Fruit fly (Drosophila melanogaster) whole organism, adult: ENCODE measurements around the gene x16.

Experiments
- CG11617 ChIP-seq: fragments of 200-800 bp; sonication (Bioruptor generic); optimal IDR thresholded peaks from 2 replicates; lab custom pipeline; 2017; ENCODE audit warnings: mild to moderate bottlenecking, missing biosample characterization, missing genetic modification reagents, missing genetic modification characterization
- CG12768 ChIP-seq: fragments of 200-800 bp; sonication (Bioruptor generic); optimal IDR thresholded peaks from 2 replicates; lab custom pipeline; 2017; ENCODE audit warnings: missing biosample characterization, missing genetic modification characterization, mild to moderate bottlenecking, moderate library complexity, missing genetic modification reagents
- CG14711 ChIP-seq: fragments of 200-800 bp; sonication (Bioruptor generic); optimal IDR thresholded peaks from 2 replicates; lab custom pipeline; 2018; ENCODE audit warnings: missing biosample characterization, mild to moderate bottlenecking, missing genetic modification characterization, moderate library complexity
- CG1620 ChIP-seq: fragments of 200-800 bp; sonication (Bioruptor generic); optimal IDR thresholded peaks from 2 replicates; lab custom pipeline; 2016; ENCODE audit warnings: missing biosample characterization, missing genetic modification characterization
- CG33017 ChIP-seq: fragments of 200-800 bp; sonication (Bioruptor generic); optimal IDR thresholded peaks from 2 replicates; lab custom pipeline; 2018; ENCODE audit warnings: missing biosample characterization, mild to moderate bottlenecking, missing genetic modification characterization, moderate library complexity
- CG5204 ChIP-seq: fragments of 200-800 bp; sonication (Bioruptor generic); optimal IDR thresholded peaks from 2 replicates; lab custom pipeline; 2016; ENCODE audit warnings: missing biosample characterization, missing genetic modification characterization
- CG7045 ChIP-seq: fragments of 200-800 bp; sonication (Bioruptor generic); optimal IDR thresholded peaks from 2 replicates; lab custom pipeline; 2017; ENCODE audit warnings: missing biosample characterization, mild to moderate bottlenecking, missing genetic modification characterization
- CG7101 ChIP-seq: fragments of 200-800 bp; sonication (Bioruptor generic); optimal IDR thresholded peaks from 2 replicates; lab custom pipeline; 2018; ENCODE audit warnings: missing biosample characterization, mild to moderate bottlenecking, missing genetic modification characterization, moderate library complexity
- Clk ChIP-seq: fragments of 200-800 bp; sonication (Bioruptor generic); optimal IDR thresholded peaks from 2 replicates; lab custom pipeline; 2017; ENCODE audit warnings: missing biosample characterization, missing genetic modification characterization
- Crg-1 ChIP-seq: fragments of 200-800 bp; sonication (Bioruptor generic); optimal IDR thresholded peaks from 2 replicates; lab custom pipeline; 2016; ENCODE audit warnings: missing biosample characterization, missing genetic modification characterization
- Hr96 ChIP-seq: fragments of 200-800 bp; sonication (Bioruptor generic); optimal IDR thresholded peaks from 2 replicates; lab custom pipeline; 2016; ENCODE audit warnings: missing biosample characterization, missing genetic modification characterization
- Mnt ChIP-seq: fragments of 200-800 bp; sonication (Bioruptor generic); optimal IDR thresholded peaks from 2 replicates; lab custom pipeline; 2016; ENCODE audit warnings: missing biosample characterization, mild to moderate bottlenecking, missing genetic modification characterization
- bab1 ChIP-seq: fragments of 200-800 bp; sonication (Bioruptor generic); optimal IDR thresholded peaks from 3 replicates; lab custom pipeline; 2019; ENCODE audit warnings: missing biosample characterization, mild to moderate bottlenecking, missing genetic modification characterization, moderate library complexity
- cic ChIP-seq: fragments of 200-800 bp; sonication (Bioruptor generic); optimal IDR thresholded peaks from 2 replicates; lab custom pipeline; 2017; ENCODE audit warnings: missing biosample characterization, mild to moderate bottlenecking, missing genetic modification characterization, moderate library complexity
- cnc ChIP-seq, 2 experiments: fragments of >200 bp; optimal IDR thresholded peaks; 2 replicates each; lab custom pipeline; 2017
- kay ChIP-seq: fragments of 200-800 bp; sonication (Bioruptor generic); peaks from one replicate; lab custom pipeline; 2016; ENCODE audit warnings: missing biosample characterization, missing genetic modification characterization, borderline replicate concordance
- ovo ChIP-seq: fragments of 200-800 bp; sonication (Bioruptor generic); optimal IDR thresholded peaks from 2 replicates; lab custom pipeline; 2016; ENCODE audit warnings: missing biosample characterization, missing genetic modification characterization
- pad ChIP-seq: fragments of 200-800 bp; sonication (Bioruptor generic); optimal IDR thresholded peaks from 3 replicates; lab custom pipeline; 2017; ENCODE audit warnings: missing biosample characterization, missing genetic modification characterization, mild to moderate bottlenecking, moderate library complexity, missing genetic modification reagents
- tj ChIP-seq: fragments of 200-800 bp; sonication (Bioruptor generic); optimal IDR thresholded peaks from 3 replicates; lab custom pipeline; 2017; ENCODE audit warnings: missing biosample characterization, mild to moderate bottlenecking, missing genetic modification characterization, moderate library complexity
- toe ChIP-seq: fragments of 200-800 bp; sonication (Bioruptor generic); optimal IDR thresholded peaks from 2 replicates; lab custom pipeline; 2016; ENCODE audit warnings: missing biosample characterization, missing genetic modification characterization

Gene x16

DNA sequence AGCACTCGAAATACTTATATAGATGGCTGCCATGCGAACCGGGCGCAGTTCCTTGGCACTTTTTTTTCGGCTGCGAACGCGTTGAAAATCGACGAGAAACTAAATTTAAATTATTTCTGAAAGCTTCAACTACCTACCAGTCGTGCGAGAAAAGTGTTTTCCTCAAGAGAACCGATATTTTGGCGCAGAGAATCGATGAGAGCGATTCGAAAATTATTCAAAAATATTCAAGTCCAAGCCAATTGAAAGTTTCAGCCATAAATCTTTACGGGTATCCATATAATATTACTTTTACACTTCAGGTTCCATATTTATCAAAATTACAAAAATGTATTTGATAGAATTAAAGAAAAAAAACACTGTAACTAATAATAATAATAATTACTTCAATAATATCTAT, 22.7 kb upstream of the x16 start, which contains the start of gene CG18304:
Gene CG18304 (minus strand): TSS at position 101 of the 400 bp plus-strand sequence.
- TF ChIP-seq CG33017, result no peak
- no peak for TF ChIP-seq CG11617 (GFP tag; lab: Kevin White, UChicago)
- TF ChIP-seq Mnt, result no peak
- TF ChIP-seq CG7045 (GFP tag; lab: Kevin White, UChicago), result no peak
- no peak for TF ChIP-seq tj
- no peak for TF ChIP-seq CG14711 (tag; lab: Kevin White, UChicago)
- TF ChIP-seq CG12768, result no peak
- no peak for TF ChIP-seq cic (GFP tag; lab: Kevin White, UChicago)
- no peak for TF ChIP-seq bab1 (GFP tag; lab: Kevin White, UChicago)
- TF ChIP-seq cnc (optimal IDR thresholded peaks at IDR 0.05; lab: Kevin White, UChicago), result no peak
- TF ChIP-seq CG5204, result no peak
- TF ChIP-seq pad (GFP tag; lab: Kevin White, UChicago), result no peak
- no peak for TF ChIP-seq CG1620 (GFP tag; lab: Kevin White, UChicago)
- no peak for TF ChIP-seq toe (GFP tag; lab: Kevin White, UChicago)
- no peak for TF ChIP-seq CG7101 (tag; lab: Kevin White, UChicago)

- TF ChIP-seq CG1620 (GFP tag; lab: Kevin White, UChicago) (no peak), CG33017 (no peak), CG14711 (tag; lab: Kevin White, UChicago) (no peak), Mnt (no peak), CG11617 (GFP tag; lab: Kevin White, UChicago) (peak; percentile 57), kay (GFP tag; lab: Kevin White, UChicago) (no peak), bab1 (GFP tag; lab: Kevin White, UChicago) (no peak)
These were observed 21.7 kb upstream of the x16 start for dm6 chr2L:6941731-6942130.

DNA sequence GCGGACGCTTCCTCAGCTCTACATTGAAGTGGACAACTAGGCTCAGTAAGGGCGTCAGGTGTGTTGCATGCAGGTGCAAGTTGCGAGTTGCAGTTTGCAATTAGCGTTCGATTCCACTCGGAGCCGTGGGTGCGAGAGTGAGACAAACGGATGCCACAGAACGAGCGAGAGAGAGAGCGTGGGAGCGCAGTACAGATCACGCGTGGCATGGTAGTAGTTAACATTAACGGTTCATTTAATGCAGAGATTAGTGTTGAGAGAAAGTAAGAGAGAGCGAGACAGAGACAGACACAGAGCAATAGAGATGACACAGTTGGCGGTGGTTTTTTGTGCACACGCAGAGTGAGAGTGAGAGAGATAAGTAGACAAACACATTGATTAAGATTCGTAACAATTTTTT, 19.7 kb upstream of the x16 start:
- no peak for TF ChIP-seq kay (GFP tag; lab: Kevin White, UChicago)
- TF ChIP-seq CG11617 (GFP tag; lab: Kevin White, UChicago), result no peak
- TF ChIP-seq toe (GFP tag; lab: Kevin White, UChicago), result no peak
- no peak for TF ChIP-seq Hr96 (GFP tag; lab: Kevin White, UChicago)
- TF ChIP-seq CG1620 (GFP tag; lab: Kevin White, UChicago), result no peak
- TF ChIP-seq Crg-1 (GFP tag; lab: Kevin White, UChicago), result no peak
- no peak for TF ChIP-seq CG12768

dm6 chr2L:6931821-6932220, 11.8 kb upstream of the x16 start, which contains the start of gene CG43232:
Gene CG43232, plus strand, starts transcription at chr2L:6932121.
- TF ChIP-seq Hr96 (GFP tag; lab: Kevin White, UChicago), result no peak
- TF ChIP-seq kay (GFP tag; lab: Kevin White, UChicago), result peak; percentile 78
- no peak for TF ChIP-seq CG12768
- no peak for TF ChIP-seq CG7045 (GFP tag; lab: Kevin White, UChicago)
- no peak for TF ChIP-seq CG11617 (GFP tag; lab: Kevin White, UChicago)

- no peak for TF ChIP-seq kay (GFP tag; lab: Kevin White, UChicago)
- TF ChIP-seq Clk, result no peak
- TF ChIP-seq CG7101 (tag; lab: Kevin White, UChicago), result no peak
- TF ChIP-seq pad (GFP tag; lab: Kevin White, UChicago), result no peak
- no peak for TF ChIP-seq toe (GFP tag; lab: Kevin White, UChicago)
- no peak for TF ChIP-seq CG33017
- no peak for TF ChIP-seq CG11617 (GFP tag; lab: Kevin White, UChicago)
- TF ChIP-seq CG5204, result no peak
- TF ChIP-seq Crg-1 (GFP tag; lab: Kevin White, UChicago), result no peak
- no peak for TF ChIP-seq cic (GFP tag; lab: Kevin White, UChicago)
- no peak for TF ChIP-seq CG14711 (tag; lab: Kevin White, UChicago)
- TF ChIP-seq cnc (optimal IDR thresholded peaks at IDR 0.05; lab: Kevin White, UChicago), result no peak
- no peak for TF ChIP-seq Mnt
- TF ChIP-seq bab1 (GFP tag; lab: Kevin White, UChicago), result no peak
- TF ChIP-seq CG7045 (GFP tag; lab: Kevin White, UChicago), result no peak
- TF ChIP-seq CG1620 (GFP tag; lab: Kevin White, UChicago), result no peak
- TF ChIP-seq CG12768, result no peak
- no peak for TF ChIP-seq Hr96 (GFP tag; lab: Kevin White, UChicago)
- TF ChIP-seq ovo (GFP tag; lab: Kevin White, UChicago), result no peak
- TF ChIP-seq tj, result no peak
These were observed 5.1 kb upstream of the x16 start for dm6 chr2L:6925114-6925513.

DNA sequence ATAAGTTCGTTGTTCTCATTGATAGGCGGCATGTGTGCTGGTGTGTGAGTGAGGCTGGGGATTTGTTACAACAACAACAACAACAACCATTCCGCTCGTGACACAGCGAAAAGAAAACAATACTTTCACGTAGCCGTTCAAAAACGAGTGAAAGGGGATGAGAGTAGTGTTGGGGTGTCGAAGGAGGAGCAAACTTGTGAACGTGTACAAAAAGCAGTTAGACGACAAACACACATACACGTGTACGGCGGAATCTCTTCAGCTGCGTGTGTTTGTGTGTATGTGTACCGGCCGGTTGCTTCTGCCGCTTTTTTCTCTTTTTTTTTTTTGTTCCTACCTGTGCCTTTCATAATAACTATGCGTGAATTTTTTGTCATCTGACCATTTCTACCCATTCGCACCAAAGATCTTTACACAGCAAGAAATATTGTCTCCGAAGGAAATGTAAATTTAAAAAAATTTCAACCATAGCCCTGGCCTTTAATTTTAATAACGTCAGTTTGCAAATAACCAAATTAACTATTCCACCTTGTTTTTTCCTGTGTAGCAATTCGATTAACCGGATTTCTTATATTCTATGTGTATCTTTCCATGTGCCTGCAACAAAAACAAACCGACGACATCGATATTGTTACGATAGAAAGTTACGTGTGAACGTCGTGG, 2.2 kb upstream of the x16 start:
- TF ChIP-seq CG7045 (GFP tag; lab: Kevin White, UChicago) (no peak), CG1620 (GFP tag; lab: Kevin White, UChicago) (no peak), Clk (no peak), CG11617 (GFP tag; lab: Kevin White, UChicago) (no peak), kay (GFP tag; lab: Kevin White, UChicago) (no peak), tj (no peak), Mnt (peak; percentile 47), pad (GFP tag; lab: Kevin White, UChicago) (peak; percentile 53), cic (GFP tag; lab: Kevin White, UChicago) (peak; percentile 84), cnc (optimal IDR thresholded peaks at IDR 0.05; lab: Kevin White, UChicago) (peak; percentile 75 to 85), CG7101 (tag; lab: Kevin White, UChicago) (peak; percentile 7), bab1 (GFP tag; lab: Kevin White, UChicago) (no peak)
